Fruit fly (Drosophila melanogaster) whole organism, embryonic: Measurements from ENCODE around the gene CG13032.

ENCODE experiments used
- Abd-B ChIP-seq: fragments of 200-800 bp; sonication (Bioruptor generic); optimal IDR thresholded peaks from 2 replicates; lab custom pipeline; 2018; ENCODE audit warnings: missing biosample characterization, mild to moderate bottlenecking, missing genetic modification characterization, moderate library complexity
- Bteb2 ChIP-seq: fragments of 200-800 bp; sonication (Bioruptor generic); optimal IDR thresholded peaks from 2 replicates; lab custom pipeline; 2016; ENCODE audit warnings: missing biosample characterization, missing genetic modification characterization
- CG10274 ChIP-seq: fragments of 200-800 bp; sonication (Bioruptor generic); optimal IDR thresholded peaks from 3 replicates; lab custom pipeline; 2017; ENCODE audit warnings: missing biosample characterization, mild to moderate bottlenecking, missing genetic modification characterization
- CG11085 ChIP-seq: fragments of 200-800 bp; sonication (Bioruptor generic); IDR thresholded peaks from 2 replicates; pipeline ENCODE4 v1.3.6; 2022; ENCODE audit warnings: missing biosample characterization, missing genetic modification characterization
- CG13296 ChIP-seq: fragments of 200-800 bp; sonication (Bioruptor generic); optimal IDR thresholded peaks from 3 replicates; lab custom pipeline; 2018; ENCODE audit warnings: missing biosample characterization, mild to moderate bottlenecking, missing genetic modification characterization
- CG14050 ChIP-seq: fragments of 200-800 bp; sonication (Bioruptor generic); IDR thresholded peaks from 3 replicates; pipeline ENCODE4 v1.3.6; 2022; ENCODE audit warnings: missing biosample characterization, missing genetic modification characterization
- CG14860 ChIP-seq: fragments of 200-800 bp; sonication (Bioruptor generic); IDR thresholded peaks from 3 replicates; pipeline ENCODE4 v1.3.6; 2022; ENCODE audit warnings: missing biosample characterization, missing genetic modification characterization; ENCODE audit not compliant: partially characterized antibody
- CG15696 ChIP-seq: fragments of 200-800 bp; sonication (Bioruptor generic); optimal IDR thresholded peaks from 2 replicates; lab custom pipeline; 2019; ENCODE audit warnings: missing biosample characterization, mild to moderate bottlenecking, missing genetic modification characterization, moderate library complexity
- CG1647 ChIP-seq: fragments of 200-800 bp; sonication (Bioruptor generic); optimal IDR thresholded peaks from 3 replicates; lab custom pipeline; 2016; ENCODE audit warnings: missing biosample characterization, missing genetic modification characterization
- CG16815 ChIP-seq: fragments of 200-800 bp; sonication (Bioruptor generic); optimal IDR thresholded peaks from 3 replicates; lab custom pipeline; 2017; ENCODE audit warnings: missing biosample characterization, mild to moderate bottlenecking, missing genetic modification characterization
- CG18476 ChIP-seq: fragments of 200-800 bp; sonication (Bioruptor generic); optimal IDR thresholded peaks from 2 replicates; lab custom pipeline; 2016; ENCODE audit warnings: missing biosample characterization, mild to moderate bottlenecking, missing genetic modification characterization
- CG2712 ChIP-seq: fragments of 200-800 bp; optimal IDR thresholded peaks from 3 replicates; lab custom pipeline; 2019; ENCODE audit warnings: missing biosample characterization, mild to moderate bottlenecking, missing genetic modification characterization, moderate library complexity
- CG30403 ChIP-seq: fragments of 200-800 bp; sonication (Bioruptor generic); optimal IDR thresholded peaks from 3 replicates; lab custom pipeline; 2016; ENCODE audit warnings: missing biosample characterization, missing genetic modification characterization
- CG3065 ChIP-seq: fragments of 200-800 bp; sonication (Bioruptor generic); optimal IDR thresholded peaks from 2 replicates; lab custom pipeline; 2016; ENCODE audit warnings: missing biosample characterization, missing genetic modification characterization
- CG4404 ChIP-seq: fragments of 200-800 bp; sonication (Bioruptor generic); IDR thresholded peaks from 2 replicates; pipeline ENCODE4 v1.3.6; 2022; ENCODE audit warnings: missing biosample characterization, missing genetic modification characterization
- CG4730 ChIP-seq: fragments of 200-800 bp; sonication (Bioruptor generic); IDR thresholded peaks from 2 replicates; pipeline ENCODE4 v1.3.6; 2022; ENCODE audit warnings: missing biosample characterization, missing genetic modification characterization
- CG4854 ChIP-seq: fragments of 200-800 bp; sonication (Bioruptor generic); optimal IDR thresholded peaks from 2 replicates; lab custom pipeline; 2016; ENCODE audit warnings: missing biosample characterization, missing genetic modification characterization, inconsistent platforms
- CG6272 ChIP-seq: fragments of 200-800 bp; sonication (Bioruptor generic); IDR thresholded peaks from 2 replicates; pipeline ENCODE4 v1.3.6; 2022; ENCODE audit warnings: missing biosample characterization, missing genetic modification characterization
- CG6689 ChIP-seq: fragments of 200-800 bp; sonication (Bioruptor generic); IDR thresholded peaks from 2 replicates; pipeline ENCODE4 v1.3.6; 2022; ENCODE audit warnings: missing biosample characterization, missing genetic modification characterization
- CG6791 ChIP-seq: fragments of 200-800 bp; sonication (Bioruptor generic); IDR thresholded peaks from 3 replicates; pipeline ENCODE4 v1.3.6; 2022; ENCODE audit warnings: missing biosample characterization, missing genetic modification characterization; ENCODE audit not compliant: partially characterized antibody
- CG6813 ChIP-seq: fragments of 200-800 bp; sonication (Bioruptor generic); optimal IDR thresholded peaks from 2 replicates; lab custom pipeline; 2017; ENCODE audit warnings: missing biosample characterization, missing genetic modification characterization, mild to moderate bottlenecking, moderate library complexity, missing genetic modification reagents
- CG8478 ChIP-seq: fragments of >200 bp; optimal IDR thresholded peaks from 2 replicates; lab custom pipeline; 2018
- CG9727 ChIP-seq: fragments of 200-800 bp; sonication (Bioruptor generic); optimal IDR thresholded peaks from 3 replicates; lab custom pipeline; 2017; ENCODE audit warnings: missing biosample characterization, mild to moderate bottlenecking, missing genetic modification characterization
- Dad ChIP-seq: fragments of 200-800 bp; sonication (Bioruptor generic); optimal IDR thresholded peaks from 3 replicates; lab custom pipeline; 2016; ENCODE audit warnings: missing biosample characterization, missing genetic modification characterization
- Dp ChIP-seq: fragments of 200-800 bp; sonication (Bioruptor generic); optimal IDR thresholded peaks from 2 replicates; lab custom pipeline; 2018; ENCODE audit warnings: missing biosample characterization, mild to moderate bottlenecking, missing genetic modification characterization, moderate library complexity
- E2f2 ChIP-seq: fragments of 200-800 bp; sonication (Bioruptor generic); IDR thresholded peaks from 2 replicates; pipeline ENCODE4 v1.3.6; 2022; ENCODE audit warnings: missing biosample characterization, missing genetic modification characterization
- HmgZ ChIP-seq: fragments of 200-800 bp; sonication (Bioruptor generic); optimal IDR thresholded peaks from 2 replicates; lab custom pipeline; 2018; ENCODE audit warnings: missing biosample characterization, mild to moderate bottlenecking, missing genetic modification characterization
- MBD-R2 ChIP-seq: fragments of 200-800 bp; sonication (Bioruptor generic); IDR thresholded peaks from 2 replicates; pipeline ENCODE4 v1.3.6; 2022; ENCODE audit warnings: missing biosample characterization, missing genetic modification characterization
- Meics ChIP-seq: fragments of 200-800 bp; sonication (Bioruptor generic); optimal IDR thresholded peaks from 2 replicates; lab custom pipeline; 2017; ENCODE audit warnings: missing biosample characterization, mild to moderate bottlenecking, missing genetic modification characterization
- Poxn ChIP-seq: fragments of 200-800 bp; sonication (Bioruptor generic); IDR thresholded peaks from 2 replicates; pipeline ENCODE4 v1.3.6; 2022; ENCODE audit warnings: missing biosample characterization, missing genetic modification characterization
- Rfx ChIP-seq: fragments of 200-800 bp; sonication (Bioruptor generic); IDR thresholded peaks from 2 replicates; pipeline ENCODE4 v1.3.6; 2022; ENCODE audit warnings: missing biosample characterization, missing genetic modification characterization
- Side ChIP-seq: fragments of 200-800 bp; sonication (Bioruptor generic); optimal IDR thresholded peaks from 2 replicates; lab custom pipeline; 2016; ENCODE audit warnings: missing biosample characterization, missing genetic modification characterization
- Stat92E ChIP-seq, 3 experiments: fragments of >200 bp in 2 of 3; fragments of 200-800 bp in 1 of 3; sonication (Bioruptor generic) in 1 of 3; optimal IDR thresholded peaks; 2 replicates each; lab custom pipeline; 2017 to 2019; ENCODE audit warnings: missing biosample characterization in 3 of 3, missing genetic modification characterization in 3 of 3, mild to moderate bottlenecking in 1 of 3, moderate library complexity in 1 of 3
- Tbp ChIP-seq: fragments of >200 bp; optimal IDR thresholded peaks from 2 replicates; lab custom pipeline; 2018; ENCODE audit warnings: missing biosample characterization, missing genetic modification characterization
- cad ChIP-seq: fragments of >200 bp; optimal IDR thresholded peaks from 2 replicates; lab custom pipeline; 2017; ENCODE audit warnings: missing biosample characterization, missing genetic modification characterization
- dan ChIP-seq: fragments of 200-800 bp; sonication (Bioruptor generic); IDR thresholded peaks from 2 replicates; pipeline ENCODE4 v1.3.6; 2022; ENCODE audit warnings: missing biosample characterization, missing genetic modification characterization
- danr ChIP-seq: fragments of 200-800 bp; sonication (Bioruptor generic); IDR thresholded peaks from 2 replicates; pipeline ENCODE4 v1.3.6; 2022; ENCODE audit warnings: missing biosample characterization, missing genetic modification characterization
- dimm ChIP-seq: fragments of 200-800 bp; sonication (Bioruptor generic); IDR thresholded peaks from 2 replicates; pipeline ENCODE4 v1.3.6; 2022; ENCODE audit warnings: missing biosample characterization, missing genetic modification characterization
- dm ChIP-seq: fragments of 200-800 bp; sonication (Bioruptor generic); optimal IDR thresholded peaks from 3 replicates; lab custom pipeline; 2016; ENCODE audit warnings: missing biosample characterization, missing genetic modification characterization
- exex ChIP-seq: fragments of 200-800 bp; sonication (Bioruptor generic); optimal IDR thresholded peaks from 4 replicates; lab custom pipeline; 2018; ENCODE audit warnings: missing biosample characterization, mild to moderate bottlenecking, missing genetic modification characterization, moderate library complexity
- fd102C ChIP-seq: fragments of 200-800 bp; sonication (Bioruptor generic); optimal IDR thresholded peaks from 2 replicates; lab custom pipeline; 2018; ENCODE audit warnings: missing biosample characterization, mild to moderate bottlenecking, missing genetic modification characterization, moderate library complexity
- hb ChIP-seq: fragments of 200-800 bp; sonication (Bioruptor generic); IDR thresholded peaks from 3 replicates; pipeline ENCODE4 v1.3.6; 2022; ENCODE audit warnings: missing biosample characterization, missing genetic modification characterization; ENCODE audit not compliant: partially characterized antibody
- hkb ChIP-seq, 2 experiments: fragments of 200-800 bp in 1 of 2; fragments of >200 bp in 1 of 2; sonication (Bioruptor generic) in 1 of 2; IDR thresholded peaks in 1 of 2; optimal IDR thresholded peaks in 1 of 2; 2 replicates each; pipeline versions ENCODE4 v1.3.6 to Lab custom; 2017 to 2022; ENCODE audit warnings: missing biosample characterization in 1 of 2, missing genetic modification characterization in 1 of 2
- peb ChIP-seq: fragments of 200-800 bp; sonication (Bioruptor generic); IDR thresholded peaks from 2 replicates; pipeline ENCODE4 v1.3.6; 2022; ENCODE audit warnings: missing biosample characterization, missing genetic modification characterization
- psq ChIP-seq: fragments of 200-800 bp; sonication (Bioruptor generic); optimal IDR thresholded peaks from 2 replicates; lab custom pipeline; 2017; ENCODE audit warnings: missing biosample characterization, missing genetic modification characterization
- schlank ChIP-seq: fragments of 200-800 bp; sonication (Bioruptor generic); optimal IDR thresholded peaks from 2 replicates; lab custom pipeline; 2018; ENCODE audit warnings: missing biosample characterization, mild to moderate bottlenecking, missing genetic modification characterization
- stwl ChIP-seq: fragments of 200-800 bp; sonication (Bioruptor generic); optimal IDR thresholded peaks from 3 replicates; lab custom pipeline; 2018; ENCODE audit warnings: missing biosample characterization, mild to moderate bottlenecking, missing genetic modification characterization, moderate library complexity
- unpg ChIP-seq: fragments of 200-800 bp; sonication (Bioruptor generic); optimal IDR thresholded peaks from 3 replicates; lab custom pipeline; 2018; ENCODE audit warnings: missing biosample characterization, mild to moderate bottlenecking, missing genetic modification characterization, moderate library complexity

The CG13032 gene

DNA sequence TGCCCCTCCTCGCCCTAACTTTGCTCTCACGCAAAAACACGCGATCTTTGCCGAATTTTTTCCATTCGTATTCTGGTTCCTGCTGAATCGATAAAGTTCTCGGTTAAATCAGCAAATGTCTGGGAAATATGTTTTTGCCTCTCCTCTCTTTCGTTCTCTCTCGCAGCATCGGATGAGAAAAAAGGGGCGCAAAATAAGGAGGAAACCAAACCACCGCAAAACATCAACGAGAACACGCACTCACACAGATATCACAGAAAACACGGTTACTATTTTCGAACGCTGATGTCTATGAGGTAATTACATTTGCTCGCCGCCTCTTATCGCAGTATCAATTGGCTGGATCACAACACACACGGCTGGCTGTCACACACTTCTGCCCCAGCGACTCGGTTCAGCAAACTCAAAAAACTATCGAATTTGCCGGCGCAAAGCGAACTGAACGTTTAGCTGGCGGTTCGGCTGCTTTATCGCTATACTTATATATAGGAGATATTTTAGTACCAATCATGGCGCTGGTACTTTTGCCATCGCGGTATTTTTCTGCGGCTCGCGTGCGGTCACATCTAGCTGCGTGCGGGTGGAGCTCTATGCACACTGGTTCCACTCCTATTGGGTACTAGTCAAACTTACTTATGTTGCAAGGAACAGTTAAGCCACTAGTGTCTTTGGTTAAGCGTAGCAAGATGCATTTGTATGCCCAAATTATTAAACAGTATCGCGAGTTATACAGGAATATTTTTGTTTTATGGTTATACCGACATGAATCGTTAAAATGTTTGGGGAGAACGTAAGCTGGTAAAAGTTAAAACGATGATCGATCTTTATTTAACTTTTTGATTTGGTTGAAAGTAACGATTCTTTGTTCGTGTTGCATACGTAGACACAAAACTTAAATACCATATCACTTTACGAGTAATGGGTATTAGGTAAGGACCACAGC, 12.3 kb upstream of the CG13032 start, which contains the start of gene Baldspot (continued):
- TF ChIP-seq CG1647 (peak; percentile 42), exex (tag; lab: Kevin White, UChicago) (peak; percentile 84), dm (GFP tag; lab: Kevin White, UChicago) (peak; percentile 15), Rfx (GFP tag; lab: Robert Waterston, UW) (peak; percentile 69), E2f2 (GFP tag; lab: Robert Waterston, UW) (peak; percentile 74), CG14860 (GFP tag; lab: Robert Waterston, UW) (peak; percentile 65), Stat92E (GFP tag; optimal IDR thresholded peaks at IDR 0.05; lab: Kevin White, UChicago) (peak in 1 of 3 experiments; percentile 82), CG10274 (GFP tag; lab: Kevin White, UChicago) (peak; percentile 73), CG18476 (peak; percentile 80), CG9727 (GFP tag; lab: Kevin White, UChicago) (peak; percentile 91), Meics (GFP tag; lab: Kevin White, UChicago) (peak; percentile 91), CG14050 (GFP tag; lab: Robert Waterston, UW) (peak; percentile 40; the same call in 1 of the 3 replicates), fd102C (GFP tag; lab: Kevin White, UChicago) (peak; percentile 41), Bteb2 (GFP tag; lab: Kevin White, UChicago) (peak; percentile 23), CG4730 (GFP tag; lab: Robert Waterston, UW) (no peak), CG16815 (GFP tag; lab: Kevin White, UChicago) (peak; percentile 49), CG2712 (tag; lab: Kevin White, UChicago) (peak; percentile 75), CG30403 (GFP tag; lab: Kevin White, UChicago) (peak; percentile 82), unpg (GFP tag; lab: Kevin White, UChicago) (peak; percentile 67), stwl (peak; percentile 82), CG8478 (lab: Kevin White, UChicago) (no peak), CG6272 (GFP tag; lab: Robert Waterston, UW) (peak; percentile 46; the same call in 1 of the 2 replicates), danr (GFP tag; lab: Robert Waterston, UW) (peak; percentile 53; the same call in 1 of the 2 replicates), CG6791 (GFP tag; lab: Robert Waterston, UW) (peak; percentile 75), Dp (GFP tag; lab: Kevin White, UChicago) (peak; percentile 56), Dad (GFP tag; lab: Kevin White, UChicago) (peak; percentile 77), hb (GFP tag; lab: Robert Waterston, UW) (peak; percentile 72; the same call in 2 of the 3 replicates), CG6689 (GFP tag; lab: Robert Waterston, UW) (peak; percentile 69), CG11085 (GFP tag; lab: Robert Waterston, UW) (peak; percentile 11; the same call in 1 of the 2 replicates), CG13296 (GFP tag; lab: Kevin White, UChicago) (peak; percentile 89), hkb (optimal IDR thresholded peaks at IDR 0.05; lab: Kevin White, UChicago) (no peak), hkb (GFP tag; IDR thresholded peaks at IDR 0.05; lab: Robert Waterston, UW) (peak; percentile 78), CG6813 (GFP tag; lab: Kevin White, UChicago) (peak; percentile 80), Abd-B (GFP tag; lab: Kevin White, UChicago) (peak; percentile 71), MBD-R2 (peak; percentile 70), dimm (no peak), Tbp (GFP tag; lab: Kevin White, UChicago) (no peak), CG15696 (tag; lab: Kevin White, UChicago) (peak; percentile 89), dan (GFP tag; lab: Robert Waterston, UW) (no peak), CG4404 (GFP tag; lab: Robert Waterston, UW) (peak; percentile 71), CG4854 (peak; percentile 64), CG3065 (GFP tag; lab: Kevin White, UChicago) (no peak), HmgZ (tag; lab: Kevin White, UChicago) (peak; percentile 82), cad (GFP tag; lab: Kevin White, UChicago) (no peak), peb (GFP tag; lab: Robert Waterston, UW) (0 out of 2 replicates have a peak, but pooled peaks have one; percentile 6), Side (GFP tag; lab: Kevin White, UChicago) (peak; percentile 89), Poxn (GFP tag; lab: Robert Waterston, UW) (no peak), schlank (peak; percentile 50), psq (GFP tag; lab: Kevin White, UChicago) (no peak)
